Worm (Caenorhabditis elegans) whole organism, L4 larva: Measurements from ENCODE around the gene rpc-1.

Experiments
- Y5F2A.4 ChIP-seq: fragments of 200-800 bp; sonication (Bioruptor generic); optimal IDR thresholded peaks from 2 replicates; lab custom pipeline; 2018; ENCODE audit warnings: mild to moderate bottlenecking, missing genetic modification characterization, missing compliant biosample characterization
- arid-1 ChIP-seq: fragments of 200-800 bp; sonication (Bioruptor generic); conservative IDR thresholded peaks from 2 replicates; pipeline ENCODE4 v1.3.6; 2022; ENCODE audit warnings: missing genetic modification reagents, missing genetic modification characterization, missing compliant biosample characterization
- daf-16 ChIP-seq, 3 experiments: sonication (generic microtip); optimal IDR thresholded peaks; 2 replicates each; lab custom pipeline; 2016 to 2017; ENCODE audit warnings: missing genetic modification characterization in 3 of 3, missing genetic modification reagents in 3 of 3, mild to moderate bottlenecking in 2 of 3, missing compliant biosample characterization in 2 of 3, missing biosample characterization in 1 of 3, moderate library complexity in 1 of 3
- egl-43 ChIP-seq: fragments of 200-800 bp; sonication (Bioruptor generic); IDR thresholded peaks from 2 replicates; pipeline ENCODE4 v1.3.6; 2022; ENCODE audit warnings: missing genetic modification reagents, missing genetic modification characterization, missing compliant biosample characterization
- madf-5 ChIP-seq, 2 experiments: fragments of 200-800 bp; sonication (Bioruptor generic); IDR thresholded peaks; 2 replicates each; pipeline ENCODE4 v1.3.6; 2022; ENCODE audit warnings: missing compliant biosample characterization in 2 of 2, missing genetic modification characterization in 2 of 2
- mdt-29 ChIP-seq: fragments of 200-800 bp; sonication (Bioruptor generic); IDR thresholded peaks from 2 replicates; pipeline ENCODE4 v1.3.6; 2022; ENCODE audit warnings: missing genetic modification reagents, missing genetic modification characterization, missing compliant biosample characterization
- nhr-6 ChIP-seq: fragments of 150-350 bp; optimal IDR thresholded peaks from 2 replicates; lab custom pipeline; 2014; ENCODE audit warnings: missing biosample characterization, missing genetic modification characterization
- nhr-76 ChIP-seq: fragments of 150-350 bp; optimal IDR thresholded peaks from 2 replicates; lab custom pipeline; 2014; ENCODE audit warnings: missing biosample characterization, missing genetic modification characterization
- set-16 ChIP-seq: fragments of 200-800 bp; sonication (Bioruptor generic); IDR thresholded peaks from 2 replicates; pipeline ENCODE4 v1.3.6; 2022; ENCODE audit warnings: missing genetic modification reagents, missing genetic modification characterization, missing compliant biosample characterization
- unc-130 ChIP-seq: sonication (generic microtip); optimal IDR thresholded peaks from 2 replicates; lab custom pipeline; 2016; ENCODE audit warnings: missing genetic modification reagents, missing genetic modification characterization, missing compliant biosample characterization
- ztf-7 ChIP-seq: fragments of 150-350 bp; optimal IDR thresholded peaks from 2 replicates; lab custom pipeline; 2014; ENCODE audit warnings: missing biosample characterization, missing genetic modification characterization

The rpc-1 gene

DNA sequence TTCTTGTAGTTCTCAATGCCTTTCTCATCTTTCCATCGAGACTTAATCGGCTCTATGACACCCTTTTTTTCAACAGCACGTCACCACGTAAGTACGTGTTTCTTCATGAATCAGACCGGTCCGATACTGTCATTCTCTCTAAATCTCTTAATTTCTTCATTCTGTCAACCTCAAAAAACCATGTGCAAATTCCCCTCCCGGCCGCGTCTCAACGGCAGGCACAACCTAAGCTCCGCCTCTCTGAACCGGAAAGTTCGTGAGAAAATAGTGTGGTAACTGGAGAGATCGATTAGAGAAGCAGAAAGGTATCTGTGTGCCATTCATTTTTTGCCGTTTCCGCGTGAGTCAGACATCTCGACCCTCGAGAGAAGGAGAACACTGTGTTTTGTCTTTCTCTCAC lies 50.9 kb downstream of the rpc-1 start, which contains the start of gene nas-8:
Gene nas-8 (plus strand): TSS at position 301 of the 400 bp plus-strand sequence.
- no peak for TF ChIP-seq nhr-76 (tag; lab: Kevin White, UChicago)
- TF ChIP-seq arid-1 (GFP tag; lab: Robert Waterston, UW) = no peak
- no peak for TF ChIP-seq daf-16 (GFP tag; optimal IDR thresholded peaks at IDR 0.05; lab: Kevin White, UChicago)
- no peak for TF ChIP-seq daf-16 (tag; optimal IDR thresholded peaks at IDR 0.05; lab: Kevin White, UChicago)
- TF ChIP-seq mdt-29 (GFP tag; lab: Robert Waterston, UW) = no peak
- no peak for TF ChIP-seq madf-5 (GFP tag; IDR thresholded peaks at IDR 0.05; lab: Robert Waterston, UW)
- no peak for TF ChIP-seq unc-130 (GFP tag; lab: Kevin White, UChicago)
- no peak for TF ChIP-seq ztf-7 (tag; lab: Kevin White, UChicago)
- no peak for TF ChIP-seq Y5F2A.4

ce11 chrIV:7112312-7112711 lies 53.2 kb downstream of the rpc-1 start:
- TF ChIP-seq set-16 (GFP tag; lab: Robert Waterston, UW) (peak; percentile 82), egl-43 (GFP tag; lab: Robert Waterston, UW) (0 out of 2 replicates have a peak, but pooled peaks have one; percentile 51)

ce11 chrIV:7111354-7111753 lies 54.2 kb downstream of the rpc-1 start, which contains the start of the genes ZC477.7 and ssq-3:
TSS of gene ZC477.7 (minus strand) at chrIV:7111454.
TSS of gene ssq-3 (plus strand) at chrIV:7111604.
- no peak for TF ChIP-seq nhr-6
